Fruit fly (Drosophila melanogaster): ENCODE results near the gene CG17271.

CG17271 gene

dm6 chr3R:20830153-20830695 is 8.6 kb upstream of the CG17271 start, which contains the start of gene Adss (continued):
- no peak for TF ChIP-seq fd102C (GFP tag; optimal IDR thresholded peaks at IDR 0.05)
- no peak for TF ChIP-seq gce (GFP tag; IDR thresholded peaks at IDR 0.05)
- TF ChIP-seq maf-S (GFP tag; optimal IDR thresholded peaks at IDR 0.05) = peak; percentile 4
- TF ChIP-seq CG14710 (tag; optimal IDR thresholded peaks at IDR 0.05) = peak; percentile 21
- no peak for TF ChIP-seq zf30C (GFP tag; optimal IDR thresholded peaks at IDR 0.05)
- TF ChIP-seq hbn (GFP tag; IDR thresholded peaks at IDR 0.05; ENCODE audit: partially characterized antibody) = no peak
- no peak for TF ChIP-seq cad (GFP tag; optimal IDR thresholded peaks at IDR 0.05)
- TF ChIP-seq CG7372 (GFP tag; IDR thresholded peaks at IDR 0.05) = 0 out of 2 replicates have a peak, but pooled peaks have one; percentile 35
- TF ChIP-seq corto (GFP tag; optimal IDR thresholded peaks at IDR 0.05) = no peak
- no peak for TF ChIP-seq bsh (GFP tag; optimal IDR thresholded peaks at IDR 0.05)
- no peak for TF ChIP-seq pita (GFP tag; optimal IDR thresholded peaks at IDR 0.05)
- 0 out of 3 replicates have a peak, but pooled peaks have one; percentile 30 for TF ChIP-seq CG7963 (GFP tag; IDR thresholded peaks at IDR 0.05; ENCODE audit: partially characterized antibody)
- TF ChIP-seq tin (GFP tag; optimal IDR thresholded peaks at IDR 0.05) = no peak
- peak; percentile 66 for TF ChIP-seq CG15514 (GFP tag; optimal IDR thresholded peaks at IDR 0.05)
- TF ChIP-seq Nf-YA (GFP tag; IDR thresholded peaks at IDR 0.05) = no peak
- TF ChIP-seq lmd (GFP tag; IDR thresholded peaks at IDR 0.05) = peak; percentile 19; the same call in 1 of the 2 replicates
- TF ChIP-seq CG9215 (GFP tag; IDR thresholded peaks at IDR 0.05) = no peak
- TF ChIP-seq CG2712 (tag; optimal IDR thresholded peaks at IDR 0.05) = peak; percentile 40
- TF ChIP-seq CG2678 (tag; optimal IDR thresholded peaks at IDR 0.05) = no peak
- peak; percentile 54 for TF ChIP-seq ftz-f1 (GFP tag; optimal IDR thresholded peaks at IDR 0.05)
- TF ChIP-seq knrl (GFP tag; IDR thresholded peaks at IDR 0.05; ENCODE audit: partially characterized antibody) = peak; percentile 31; the same call in 1 of the 3 replicates
- TF ChIP-seq kah (GFP tag; optimal IDR thresholded peaks at IDR 0.05) = peak; percentile 19
- TF ChIP-seq ranshi (GFP tag; IDR thresholded peaks at IDR 0.05) = peak; percentile 21; the same call in 1 of the 2 replicates
- peak; percentile 29 for TF ChIP-seq Xbp1 (GFP tag; optimal IDR thresholded peaks at IDR 0.05)
- no peak for TF ChIP-seq Dll (GFP tag; IDR thresholded peaks at IDR 0.05; ENCODE audit: partially characterized antibody)
- no peak for TF ChIP-seq CG16815 (GFP tag; optimal IDR thresholded peaks at IDR 0.05)
- no peak for TF ChIP-seq CG12236 (GFP tag; optimal IDR thresholded peaks at IDR 0.05)
- TF ChIP-seq NC2α (GFP tag; optimal IDR thresholded peaks at IDR 0.05) = peak; percentile 33
- TF ChIP-seq sim (GFP tag; IDR thresholded peaks at IDR 0.05) = 0 out of 2 replicates have a peak, but pooled peaks have one; percentile 14
- no peak for TF ChIP-seq CG4820 (GFP tag; optimal IDR thresholded peaks at IDR 0.05)
- peak; percentile 24 for TF ChIP-seq bcd (GFP tag; optimal IDR thresholded peaks at IDR 0.05)
- TF ChIP-seq gcm2 (GFP tag; optimal IDR thresholded peaks at IDR 0.05) = no peak
- TF ChIP-seq CG8765 (GFP tag; IDR thresholded peaks at IDR 0.05) = no peak
- no peak for TF ChIP-seq dimm (GFP tag; IDR thresholded peaks at IDR 0.05)
- peak; percentile 35; the same call in 1 of the 2 replicates for TF ChIP-seq onecut (GFP tag; IDR thresholded peaks at IDR 0.05)
- no peak for TF ChIP-seq zen2 (GFP tag; IDR thresholded peaks at IDR 0.05; ENCODE audit: partially characterized antibody)
- TF ChIP-seq klu (GFP tag; IDR thresholded peaks at IDR 0.05) = peak; percentile 93
- peak; percentile 34 for TF ChIP-seq B-H2 (GFP tag; optimal IDR thresholded peaks at IDR 0.05)
- peak in 1 of 2 experiments; percentile 64 for TF ChIP-seq crp (GFP tag; optimal IDR thresholded peaks at IDR 0.05)
- peak; percentile 87 for TF ChIP-seq gfzf (GFP tag; optimal IDR thresholded peaks at IDR 0.05)
- no peak for TF ChIP-seq CkIIα-i1 (GFP tag; IDR thresholded peaks at IDR 0.05)
- TF ChIP-seq Dip2 (GFP tag; IDR thresholded peaks at IDR 0.05) = no peak
- TF ChIP-seq CG17568 (GFP tag; optimal IDR thresholded peaks at IDR 0.05) = no peak
- peak; percentile 75 for TF ChIP-seq CG12659 (GFP tag; optimal IDR thresholded peaks at IDR 0.05)
- TF ChIP-seq CG10274 (GFP tag; optimal IDR thresholded peaks at IDR 0.05) = no peak
- peak; percentile 22 for TF ChIP-seq Dp (GFP tag; optimal IDR thresholded peaks at IDR 0.05)
- 0 out of 2 replicates have a peak, but pooled peaks have one; percentile 12 for TF ChIP-seq H2.0 (GFP tag; IDR thresholded peaks at IDR 0.05)
- TF ChIP-seq CG31441 (GFP tag; IDR thresholded peaks at IDR 0.05) = 0 out of 2 replicates have a peak, but pooled peaks have one; percentile 14
- peak; percentile 54 for TF ChIP-seq slbo (GFP tag; IDR thresholded peaks at IDR 0.05)
